Worm (Caenorhabditis elegans): Measurements from ENCODE around the gene srx-104.

DNA sequence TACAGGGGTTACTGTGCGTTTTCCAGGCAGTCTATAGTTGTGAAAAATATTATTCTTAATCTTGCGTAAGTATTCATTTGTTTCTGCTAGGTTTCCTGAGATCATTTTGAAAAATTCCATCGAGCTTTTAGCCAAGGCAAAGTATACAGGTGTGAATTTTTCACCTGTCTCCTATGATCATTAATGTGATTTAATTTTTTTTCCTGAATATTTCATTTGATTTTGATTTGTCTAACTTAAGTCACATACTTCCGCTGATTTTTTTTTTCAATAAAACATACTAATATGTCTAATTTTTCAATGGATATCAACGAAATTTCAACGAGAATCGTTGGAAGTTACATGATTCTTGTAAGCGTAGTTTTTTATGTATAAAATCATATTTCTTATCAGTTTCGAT, 5.8 kb upstream of the srx-104 start, which contains the start of gene srx-108:
- no peak for TF ChIP-seq ztf-11 (tag; optimal IDR thresholded peaks at IDR 0.05)
- no peak for TF ChIP-seq egl-5 (tag; optimal IDR thresholded peaks at IDR 0.05)
- TF ChIP-seq unc-62 (GFP tag; optimal IDR thresholded peaks at IDR 0.05): no peak
- no peak for TF ChIP-seq R02D3.7 (tag; optimal IDR thresholded peaks at IDR 0.05)
- no peak for TF ChIP-seq pha-4 (tag; optimal IDR thresholded peaks at IDR 0.05)
- no peak for TF ChIP-seq skn-1 (tag; optimal IDR thresholded peaks at IDR 0.05)
- TF ChIP-seq fos-1 (tag; optimal IDR thresholded peaks at IDR 0.05): no peak
- TF ChIP-seq pqm-1 (tag; optimal IDR thresholded peaks at IDR 0.05): no peak
